Worm (Caenorhabditis elegans): ENCODE data around the gene Y54G2A.52.
A peak's percentile ranks its signal among the peaks of the same experiment; 100 is the strongest.

Y54G2A.52 gene

DNA sequence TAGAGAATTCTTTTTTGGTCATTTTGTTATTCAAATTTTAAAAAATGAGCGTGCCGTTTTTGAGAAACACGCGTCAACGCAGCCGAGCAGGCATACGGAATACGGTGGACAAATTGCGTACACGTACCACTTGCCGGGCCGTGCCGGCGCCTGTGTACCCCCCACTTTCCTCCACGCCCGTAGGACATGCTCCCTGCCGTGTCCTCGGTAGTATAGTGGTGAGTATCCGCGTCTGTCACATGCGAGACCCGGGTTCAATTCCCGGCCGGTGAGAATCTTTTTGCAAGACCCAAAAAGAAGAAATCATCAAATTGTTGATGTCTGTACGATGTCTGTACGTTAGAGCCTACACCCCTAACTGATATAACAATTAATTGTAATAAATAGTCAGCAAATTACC is 9.7 kb upstream of the Y54G2A.52 start (continued):
- TF ChIP-seq nfya-1 (tag; optimal IDR thresholded peaks at IDR 0.05; ENCODE audit: borderline replicate concordance, insufficient read depth) (no peak), snpc-3.4 (tag; optimal IDR thresholded peaks at IDR 0.05) (no peak), let-526 (GFP tag; IDR thresholded peaks at IDR 0.05) (no peak), attf-3 (GFP tag; conservative IDR thresholded peaks at IDR 0.05) (0 out of 2 replicates have a peak, but pooled peaks have one; percentile 26), unc-62 (GFP tag; optimal IDR thresholded peaks at IDR 0.05) (no peak), athp-1 (tag; optimal IDR thresholded peaks at IDR 0.05) (no peak), lag-1 (GFP tag; IDR thresholded peaks at IDR 0.05) (no peak), lsy-27 (tag; optimal IDR thresholded peaks at IDR 0.05; ENCODE audit: borderline replicate concordance, insufficient read depth) (no peak), repo-1 (tag; optimal IDR thresholded peaks at IDR 0.05) (no peak), die-1 (tag; optimal IDR thresholded peaks at IDR 0.05) (no peak), dpl-1 (GFP tag; optimal IDR thresholded peaks at IDR 0.05) (no peak), ztf-3 (GFP tag; optimal IDR thresholded peaks at IDR 0.05) (no peak), ccch-3 (GFP tag; optimal IDR thresholded peaks at IDR 0.05) (no peak), lin-35 (GFP tag; optimal IDR thresholded peaks at IDR 0.05) (no peak), T07F8.4 (tag; optimal IDR thresholded peaks at IDR 0.05) (no peak), hmg-1.2 (GFP tag; IDR thresholded peaks at IDR 0.05) (peak; percentile 59), rec-8 (tag; optimal IDR thresholded peaks at IDR 0.05) (no peak), hsf-1 (GFP tag; IDR thresholded peaks at IDR 0.05) (no peak), xnd-1 (tag; optimal IDR thresholded peaks at IDR 0.05) (no peak), nhr-90 (tag; optimal IDR thresholded peaks at IDR 0.05) (peak; percentile 24), C17E4.6 (GFP tag; IDR thresholded peaks at IDR 0.05) (no peak), ets-4 (GFP tag; optimal IDR thresholded peaks at IDR 0.05) (no peak), nhr-179 (tag; optimal IDR thresholded peaks at IDR 0.05) (no peak), dox-1 (GFP tag; IDR thresholded peaks at IDR 0.05) (peak; percentile 68), let-607 (tag; optimal IDR thresholded peaks at IDR 0.05) (peak in 1 of 2 experiments; percentile 10), nhr-27 (tag; optimal IDR thresholded peaks at IDR 0.05) (no peak), sea-2 (GFP tag; IDR thresholded peaks at IDR 0.05) (no peak), F49E8.2 (tag; optimal IDR thresholded peaks at IDR 0.05; ENCODE audit: insufficient read depth) (no peak), somi-1 (GFP tag; optimal IDR thresholded peaks at IDR 0.05) (no peak), mes-4 (tag; optimal IDR thresholded peaks at IDR 0.05) (peak; percentile 26), fkh-3 (tag; optimal IDR thresholded peaks at IDR 0.05) (no peak), ztf-22 (GFP tag; optimal IDR thresholded peaks at IDR 0.05) (no peak), hlh-26 (GFP tag; conservative IDR thresholded peaks at IDR 0.05) (no peak), Y53F4B.3 (GFP tag; IDR thresholded peaks at IDR 0.05) (no peak), ceh-100 (GFP tag; IDR thresholded peaks at IDR 0.05) (no peak), ama-1 (optimal IDR thresholded peaks at IDR 0.05) (no peak), ama-1 (GFP tag; optimal IDR thresholded peaks at IDR 0.05) (no peak), tlf-1 (GFP tag; optimal IDR thresholded peaks at IDR 0.05) (no peak), C06A6.2 (GFP tag; conservative IDR thresholded peaks at IDR 0.05) (no peak), snpc-4 (GFP tag; optimal IDR thresholded peaks at IDR 0.05) (no peak), snpc-4 (tag; optimal IDR thresholded peaks at IDR 0.05) (peak in 1 of 4 experiments; percentile 31), efl-1 (GFP tag; optimal IDR thresholded peaks at IDR 0.05) (no peak), hmg-20 (GFP tag; IDR thresholded peaks at IDR 0.05) (no peak), Y53G8AR.9 (GFP tag; conservative IDR thresholded peaks at IDR 0.05) (no peak), lsl-1 (GFP tag; optimal IDR thresholded peaks at IDR 0.05) (peak; percentile 7), F55B11.4 (tag; optimal IDR thresholded peaks at IDR 0.05; ENCODE audit: borderline replicate concordance, insufficient read depth) (no peak), aptf-3 (GFP tag; IDR thresholded peaks at IDR 0.05) (no peak), nhr-80 (tag; optimal IDR thresholded peaks at IDR 0.05) (no peak), ceh-79 (tag; optimal IDR thresholded peaks at IDR 0.05) (no peak)

Data from whole organism, young adult.